Worm (Caenorhabditis elegans) whole organism, L4 larva: Measurements from ENCODE around the gene del-1.

Experiments used
- ceh-28 ChIP-seq: fragments of 150-350 bp; optimal IDR thresholded peaks from 2 replicates; lab custom pipeline; 2014; ENCODE audit warnings: missing biosample characterization, missing genetic modification reagents, missing genetic modification characterization
- ces-1 ChIP-seq: fragments of 150-350 bp; sonication (generic microtip); optimal IDR thresholded peaks from 4 replicates; lab custom pipeline; 2014; ENCODE audit warnings: missing biosample characterization, missing genetic modification reagents, missing genetic modification characterization
- hif-1 ChIP-seq, 2 experiments: sonication (generic microtip); optimal IDR thresholded peaks; 2 replicates each; lab custom pipeline; 2016 to 2017; ENCODE audit warnings: missing compliant biosample characterization in 2 of 2, missing genetic modification characterization in 2 of 2, missing genetic modification reagents in 2 of 2, missing genotype in 2 of 2, mild to moderate bottlenecking in 1 of 2
- madf-9 ChIP-seq: fragments of 200-800 bp; sonication (Bioruptor generic); conservative IDR thresholded peaks from 2 replicates; pipeline ENCODE4 v1.3.6; 2022; ENCODE audit warnings: missing genetic modification reagents, missing genetic modification characterization, missing compliant biosample characterization
- nhr-76 ChIP-seq: fragments of 150-350 bp; optimal IDR thresholded peaks from 2 replicates; lab custom pipeline; 2014; ENCODE audit warnings: missing biosample characterization, missing genetic modification characterization

DNA sequence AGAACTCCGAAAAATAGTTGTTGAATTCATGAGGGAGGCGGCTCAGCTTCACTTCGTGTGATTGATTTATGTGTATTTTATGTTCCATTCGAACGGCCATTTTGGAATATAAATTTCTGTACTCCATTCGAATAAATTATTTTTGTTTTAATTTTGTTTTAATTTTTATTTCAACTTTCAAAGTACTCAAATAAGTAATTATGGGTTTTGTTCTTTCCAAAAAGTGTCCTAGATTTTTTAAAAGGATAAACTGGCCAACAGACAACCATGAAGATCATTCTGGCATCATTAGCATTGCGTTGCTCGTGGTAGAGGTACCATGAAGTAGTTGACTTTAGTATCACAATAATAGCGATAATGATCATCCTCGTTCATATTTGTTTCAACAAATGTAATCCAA lies 58.7 kb downstream of the del-1 start:
- TF ChIP-seq madf-9 (GFP tag; lab: Robert Waterston, UW) (no peak), nhr-76 (tag; lab: Kevin White, UChicago) (no peak), ces-1 (no peak), ceh-28 (tag; lab: Kevin White, UChicago) (no peak), hif-1 (tag; optimal IDR thresholded peaks at IDR 0.05; lab: Kevin White, UChicago) (no peak)
